Worm (Caenorhabditis elegans) whole organism, L4 larva: ENCODE measurements around the gene ZK938.12.

ENCODE experiments used
- R02D3.7 ChIP-seq: fragments of 150-350 bp; sonication (generic microtip); optimal IDR thresholded peaks from 3 replicates; lab custom pipeline; 2014; ENCODE audit warnings: missing biosample characterization, missing genetic modification characterization
- aly-2 ChIP-seq: sonication (generic microtip); optimal IDR thresholded peaks from 2 replicates; lab custom pipeline; 2018; ENCODE audit warnings: missing biosample characterization, missing genetic modification characterization
- ceh-82 ChIP-seq: sonication (generic microtip); optimal IDR thresholded peaks from 2 replicates; lab custom pipeline; 2017; ENCODE audit warnings: missing biosample characterization, missing genetic modification characterization
- fkh-10 ChIP-seq: fragments of 150-350 bp; optimal IDR thresholded peaks from 2 replicates; lab custom pipeline; 2014; ENCODE audit warnings: missing biosample characterization, missing genetic modification reagents, missing genetic modification characterization
- lin-39 ChIP-seq: fragments of 150-350 bp; optimal IDR thresholded peaks from 2 replicates; lab custom pipeline; 2014; ENCODE audit warnings: missing biosample characterization, missing genetic modification reagents, missing genetic modification characterization
- mxl-2 ChIP-seq: fragments of 200-800 bp; sonication (Bioruptor generic); conservative IDR thresholded peaks from 2 replicates; pipeline ENCODE4 v1.3.6; 2022; ENCODE audit warnings: missing genetic modification reagents, missing genetic modification characterization, missing compliant biosample characterization
- nhr-102 ChIP-seq: sonication (generic microtip); optimal IDR thresholded peaks from 2 replicates; lab custom pipeline; 2016; ENCODE audit warnings: mild to moderate bottlenecking, missing genetic modification characterization, moderate library complexity, missing compliant biosample characterization
- nhr-11 ChIP-seq: fragments of 150-350 bp; optimal IDR thresholded peaks from 2 replicates; lab custom pipeline; 2014; ENCODE audit warnings: missing biosample characterization, missing genetic modification characterization
- nhr-237 ChIP-seq: sonication (generic microtip); optimal IDR thresholded peaks from 2 replicates; lab custom pipeline; 2017; ENCODE audit warnings: missing biosample characterization, missing genetic modification characterization
- nhr-25 ChIP-seq: sonication (generic microtip); optimal IDR thresholded peaks from 2 replicates; lab custom pipeline; 2017; ENCODE audit warnings: missing genetic modification characterization, mild to moderate bottlenecking, missing compliant biosample characterization, antibody characterized with exemption, moderate library complexity, borderline replicate concordance; ENCODE audit not compliant: insufficient read depth
- nhr-42 ChIP-seq: fragments of 200-800 bp; sonication (Bioruptor generic); IDR thresholded peaks from 2 replicates; pipeline ENCODE4 v1.3.6; 2022; ENCODE audit warnings: missing genetic modification characterization, missing compliant biosample characterization
- nhr-77 ChIP-seq: fragments of 150-350 bp; optimal IDR thresholded peaks from 2 replicates; lab custom pipeline; 2014; ENCODE audit warnings: missing biosample characterization, missing genetic modification characterization
- pha-4 ChIP-seq, 2 experiments: fragments of 150-350 bp in 1 of 2; fragments of 200-800 bp in 1 of 2; sonication (Bioruptor generic) in 1 of 2; IDR thresholded peaks in 1 of 2; optimal IDR thresholded peaks in 1 of 2; 2 replicates each; pipeline versions ENCODE4 v1.3.6 to Lab custom; 2014 to 2022; ENCODE audit warnings: missing genetic modification characterization in 2 of 2, missing genetic modification reagents in 2 of 2, missing biosample characterization in 1 of 2, missing compliant biosample characterization in 1 of 2
- pqm-1 ChIP-seq: sonication (generic microtip); optimal IDR thresholded peaks from 2 replicates; lab custom pipeline; 2017; ENCODE audit warnings: missing biosample characterization, missing genetic modification characterization

- TF ChIP-seq nhr-237 (tag; lab: Kevin White, UChicago), result no peak
- no peak for TF ChIP-seq nhr-42 (GFP tag; lab: Robert Waterston, UW)
- no peak for TF ChIP-seq ceh-82 (tag; lab: Kevin White, UChicago)
- TF ChIP-seq aly-2 (tag; lab: Kevin White, UChicago), result no peak
- no peak for TF ChIP-seq nhr-102 (tag; lab: Kevin White, UChicago)
- no peak for TF ChIP-seq mxl-2 (GFP tag; lab: Robert Waterston, UW)
- TF ChIP-seq fkh-10 (GFP tag; lab: Kevin White, UChicago), result no peak
- TF ChIP-seq lin-39, result no peak
- TF ChIP-seq nhr-11 (tag; lab: Kevin White, UChicago), result no peak
- no peak for TF ChIP-seq nhr-77
- TF ChIP-seq pqm-1 (tag; lab: Kevin White, UChicago), result no peak
- no peak for TF ChIP-seq pha-4 (GFP tag; IDR thresholded peaks at IDR 0.05; lab: Robert Waterston, UW)
- TF ChIP-seq pha-4 (tag; optimal IDR thresholded peaks at IDR 0.05; lab: Kevin White, UChicago), result no peak
- no peak for TF ChIP-seq nhr-25 (tag; lab: Kevin White, UChicago)
- TF ChIP-seq R02D3.7 (tag; lab: Kevin White, UChicago), result no peak
Observed at ce11 chrII:9861394-9861793, 30.3 kb downstream of the ZK938.12 start, which contains the start of gene chil-3.
